Worm (Caenorhabditis elegans) whole organism, young adult: ENCODE measurements around the gene npr-12.

Experiments
- B0019.2 ChIP-seq: fragments of 200-800 bp; sonication (Bioruptor generic); conservative IDR thresholded peaks from 2 replicates; pipeline ENCODE4 v1.3.6; 2022; ENCODE audit warnings: missing genetic modification reagents, missing genetic modification characterization, missing compliant biosample characterization
- B0336.3 ChIP-seq: fragments of 200-800 bp; sonication (Bioruptor generic); IDR thresholded peaks from 2 replicates; pipeline ENCODE4 v1.3.6; 2022; ENCODE audit warnings: missing genetic modification characterization, missing compliant biosample characterization
- F10E7.11 ChIP-seq: sonication (generic microtip); optimal IDR thresholded peaks from 2 replicates; lab custom pipeline; 2017; ENCODE audit warnings: mild to moderate bottlenecking, missing genetic modification characterization, moderate library complexity, missing compliant biosample characterization
- F23B12.7 ChIP-seq: sonication (generic microtip); optimal IDR thresholded peaks from 2 replicates; lab custom pipeline; 2017; ENCODE audit warnings: missing genetic modification characterization, mild to moderate bottlenecking, missing compliant biosample characterization, antibody characterized with exemption, moderate library complexity; ENCODE audit not compliant: insufficient read depth
- F37B4.10 ChIP-seq: fragments of 200-800 bp; sonication (Bioruptor generic); IDR thresholded peaks from 2 replicates; pipeline ENCODE4 v1.3.6; 2022; ENCODE audit warnings: missing genetic modification characterization, missing compliant biosample characterization
- F49E8.2 ChIP-seq: sonication (generic microtip); optimal IDR thresholded peaks from 3 replicates; lab custom pipeline; 2017; ENCODE audit warnings: missing genetic modification characterization, mild to moderate bottlenecking, missing compliant biosample characterization, antibody characterized with exemption, moderate library complexity; ENCODE audit not compliant: insufficient read depth
- T26A5.8 ChIP-seq: sonication (generic microtip); optimal IDR thresholded peaks from 2 replicates; lab custom pipeline; 2016; ENCODE audit warnings: missing genetic modification characterization, missing compliant biosample characterization
- Y67H2A.10 ChIP-seq: fragments of 200-800 bp; sonication (Bioruptor generic); conservative IDR thresholded peaks from 2 replicates; pipeline ENCODE4 v1.3.6; 2022; ENCODE audit warnings: missing genetic modification reagents, missing genetic modification characterization, missing compliant biosample characterization
- Y79H2A.3 ChIP-seq: fragments of 200-800 bp; sonication (Bioruptor generic); conservative IDR thresholded peaks from 2 replicates; pipeline ENCODE4 v1.3.6; 2022; ENCODE audit warnings: missing genetic modification reagents, missing genetic modification characterization, missing compliant biosample characterization
- akir-1 ChIP-seq: fragments of 200-800 bp; sonication (Bioruptor generic); optimal IDR thresholded peaks from 2 replicates; lab custom pipeline; 2018; ENCODE audit warnings: mild to moderate bottlenecking, missing genetic modification characterization, moderate library complexity, missing compliant biosample characterization
- aptf-3 ChIP-seq: fragments of 200-800 bp; sonication (Bioruptor generic); IDR thresholded peaks from 2 replicates; pipeline ENCODE4 v1.3.6; 2022; ENCODE audit warnings: missing genetic modification characterization, missing compliant biosample characterization
- atf-7 ChIP-seq: sonication (generic microtip); optimal IDR thresholded peaks from 2 replicates; lab custom pipeline; 2017; ENCODE audit warnings: mild to moderate bottlenecking, missing genetic modification characterization, missing compliant biosample characterization
- athp-1 ChIP-seq: sonication (generic microtip); optimal IDR thresholded peaks from 2 replicates; lab custom pipeline; 2017; ENCODE audit warnings: mild to moderate bottlenecking, missing genetic modification characterization, missing compliant biosample characterization
- attf-3 ChIP-seq: fragments of 200-800 bp; sonication (Bioruptor generic); conservative IDR thresholded peaks from 2 replicates; pipeline ENCODE4 v1.3.6; 2022; ENCODE audit warnings: missing genetic modification reagents, missing genetic modification characterization, missing compliant biosample characterization
- attf-5 ChIP-seq: fragments of 200-800 bp; sonication (Bioruptor generic); optimal IDR thresholded peaks from 2 replicates; lab custom pipeline; 2018; ENCODE audit warnings: mild to moderate bottlenecking, missing genetic modification characterization, missing compliant biosample characterization
- ccch-3 ChIP-seq: fragments of 200-800 bp; sonication (Bioruptor generic); optimal IDR thresholded peaks from 2 replicates; lab custom pipeline; 2018; ENCODE audit warnings: mild to moderate bottlenecking, missing genetic modification characterization, missing compliant biosample characterization
- cebp-1 ChIP-seq, 2 experiments: fragments of 200-800 bp in 1 of 2; sonication (Bioruptor generic) in 1 of 2; sonication (generic microtip) in 1 of 2; IDR thresholded peaks in 1 of 2; optimal IDR thresholded peaks in 1 of 2; 2 replicates each; pipeline versions ENCODE4 v1.3.6 to Lab custom; 2017 to 2022; ENCODE audit warnings: missing compliant biosample characterization in 2 of 2, missing genetic modification characterization in 2 of 2, mild to moderate bottlenecking in 1 of 2, missing genetic modification reagents in 1 of 2, moderate library complexity in 1 of 2
- chd-7 ChIP-seq: sonication (generic microtip); optimal IDR thresholded peaks from 2 replicates; lab custom pipeline; 2016; ENCODE audit warnings: mild to moderate bottlenecking, missing genetic modification characterization, moderate library complexity, missing compliant biosample characterization
- efl-1 ChIP-seq: fragments of 150-350 bp; optimal IDR thresholded peaks from 2 replicates; lab custom pipeline; 2014; ENCODE audit warnings: missing biosample characterization, missing genetic modification reagents, missing genetic modification characterization
- egl-44 ChIP-seq: fragments of 200-800 bp; sonication (Bioruptor generic); IDR thresholded peaks from 2 replicates; pipeline ENCODE4 v1.3.6; 2022; ENCODE audit warnings: missing genetic modification reagents, missing genetic modification characterization, missing compliant biosample characterization
- ets-4 ChIP-seq: fragments of 200-800 bp; sonication (Bioruptor generic); optimal IDR thresholded peaks from 2 replicates; lab custom pipeline; 2018; ENCODE audit warnings: mild to moderate bottlenecking, missing genetic modification characterization, missing compliant biosample characterization
- fkh-3 ChIP-seq: sonication (generic microtip); optimal IDR thresholded peaks from 2 replicates; lab custom pipeline; 2016; ENCODE audit warnings: mild to moderate bottlenecking, missing genetic modification characterization, missing compliant biosample characterization
- gei-17 ChIP-seq: fragments of 200-800 bp; sonication (Bioruptor generic); optimal IDR thresholded peaks from 2 replicates; lab custom pipeline; 2018; ENCODE audit warnings: mild to moderate bottlenecking, missing genetic modification characterization, missing compliant biosample characterization
- him-1 ChIP-seq: sonication (generic microtip); optimal IDR thresholded peaks from 2 replicates; lab custom pipeline; 2016; ENCODE audit warnings: missing genotype, missing genetic modification reagents, missing genetic modification characterization, missing compliant biosample characterization
- hrde-1 ChIP-seq: sonication (generic microtip); optimal IDR thresholded peaks from 2 replicates; lab custom pipeline; 2016; ENCODE audit warnings: missing genetic modification characterization, mild to moderate bottlenecking, missing compliant biosample characterization, moderate library complexity, missing genotype, missing genetic modification reagents, borderline replicate concordance
- hsf-1 ChIP-seq: fragments of 200-800 bp; sonication (Bioruptor generic); IDR thresholded peaks from 2 replicates; pipeline ENCODE4 v1.3.6; 2022; ENCODE audit warnings: missing genetic modification reagents, missing genetic modification characterization, missing compliant biosample characterization
- let-526 ChIP-seq: fragments of 200-800 bp; sonication (Bioruptor generic); IDR thresholded peaks from 2 replicates; pipeline ENCODE4 v1.3.6; 2022; ENCODE audit warnings: missing genetic modification reagents, missing genetic modification characterization, missing compliant biosample characterization
- lin-35 ChIP-seq, 3 experiments: fragments of 150-350 bp in 2 of 3; sonication (generic microtip) in 1 of 3; optimal IDR thresholded peaks; 2 replicates each; lab custom pipeline; 2014 to 2018; ENCODE audit warnings: missing biosample characterization in 3 of 3, missing genetic modification characterization in 3 of 3, missing genetic modification reagents in 3 of 3
- lin-40 ChIP-seq: sonication (generic microtip); optimal IDR thresholded peaks from 2 replicates; lab custom pipeline; 2016; ENCODE audit warnings: missing genetic modification characterization, mild to moderate bottlenecking, missing compliant biosample characterization, missing genotype, missing genetic modification reagents
- lir-1 ChIP-seq: fragments of 200-800 bp; sonication (Bioruptor generic); conservative IDR thresholded peaks from 2 replicates; pipeline ENCODE4 v1.3.6; 2022; ENCODE audit warnings: missing genetic modification reagents, missing genetic modification characterization, missing compliant biosample characterization
- madf-8 ChIP-seq: fragments of 200-800 bp; sonication (Bioruptor generic); conservative IDR thresholded peaks from 2 replicates; pipeline ENCODE4 v1.3.6; 2022; ENCODE audit warnings: missing genetic modification reagents, missing genetic modification characterization, missing compliant biosample characterization
- mel-28 ChIP-seq: sonication (generic microtip); optimal IDR thresholded peaks from 2 replicates; lab custom pipeline; 2016; ENCODE audit warnings: borderline replicate concordance, mild to moderate bottlenecking, missing genetic modification characterization, missing compliant biosample characterization
- nfyb-1 ChIP-seq: fragments of 200-800 bp; sonication (Bioruptor generic); IDR thresholded peaks from 2 replicates; pipeline ENCODE4 v1.3.6; 2022; ENCODE audit warnings: missing genetic modification reagents, missing genetic modification characterization, missing compliant biosample characterization
- nhr-179 ChIP-seq: sonication (generic microtip); optimal IDR thresholded peaks from 2 replicates; lab custom pipeline; 2016; ENCODE audit warnings: mild to moderate bottlenecking, missing genetic modification characterization, missing compliant biosample characterization
- nhr-90 ChIP-seq: sonication (generic microtip); optimal IDR thresholded peaks from 2 replicates; lab custom pipeline; 2016; ENCODE audit warnings: missing genotype, mild to moderate bottlenecking, missing genetic modification characterization, missing compliant biosample characterization
- pbrm-1 ChIP-seq: fragments of 200-800 bp; sonication (Bioruptor generic); IDR thresholded peaks from 2 replicates; pipeline ENCODE4 v1.3.6; 2022; ENCODE audit warnings: missing genetic modification reagents, missing genetic modification characterization, missing compliant biosample characterization
- sdz-38 ChIP-seq: sonication (generic microtip); optimal IDR thresholded peaks from 2 replicates; lab custom pipeline; 2016; ENCODE audit warnings: missing genotype, missing genetic modification characterization, missing compliant biosample characterization
- sea-2 ChIP-seq: fragments of 200-800 bp; sonication (Bioruptor generic); IDR thresholded peaks from 2 replicates; pipeline ENCODE4 v1.3.6; 2022; ENCODE audit warnings: missing genetic modification characterization, missing compliant biosample characterization
- snpc-4 ChIP-seq, 5 experiments: fragments of 150-350 bp in 1 of 5; sonication (generic microtip) in 4 of 5; optimal IDR thresholded peaks; 2 replicates each; lab custom pipeline; 2014 to 2018; ENCODE audit warnings: missing genetic modification characterization in 5 of 5, missing biosample characterization in 3 of 5, antibody characterized with exemption in 2 of 5, mild to moderate bottlenecking in 2 of 5, missing compliant biosample characterization in 2 of 5, missing genotype in 2 of 5, moderate library complexity in 2 of 5, missing genetic modification reagents in 1 of 5
- sptf-2 ChIP-seq: fragments of 200-800 bp; sonication (Bioruptor generic); optimal IDR thresholded peaks from 2 replicates; lab custom pipeline; 2018; ENCODE audit warnings: mild to moderate bottlenecking, missing genetic modification characterization, missing compliant biosample characterization
- tlf-1 ChIP-seq: fragments of 200-800 bp; sonication (Bioruptor generic); optimal IDR thresholded peaks from 2 replicates; lab custom pipeline; 2018; ENCODE audit warnings: mild to moderate bottlenecking, missing genetic modification characterization, missing compliant biosample characterization
- unc-130 ChIP-seq: sonication (generic microtip); optimal IDR thresholded peaks from 2 replicates; lab custom pipeline; 2016; ENCODE audit warnings: missing genetic modification reagents, missing genetic modification characterization, missing compliant biosample characterization
- zfh-2 ChIP-seq: fragments of 200-800 bp; sonication (Bioruptor generic); conservative IDR thresholded peaks from 2 replicates; pipeline ENCODE4 v1.3.6; 2022; ENCODE audit warnings: missing genetic modification reagents, missing genetic modification characterization, missing compliant biosample characterization
- zim-3 ChIP-seq: sonication (generic microtip); optimal IDR thresholded peaks from 2 replicates; lab custom pipeline; 2017; ENCODE audit warnings: mild to moderate bottlenecking, missing genetic modification characterization, moderate library complexity, missing compliant biosample characterization
- ztf-26 ChIP-seq: sonication (generic microtip); optimal IDR thresholded peaks from 2 replicates; lab custom pipeline; 2017; ENCODE audit warnings: missing genetic modification characterization, missing compliant biosample characterization
- ztf-28 ChIP-seq: fragments of 200-800 bp; sonication (Bioruptor generic); IDR thresholded peaks from 2 replicates; pipeline ENCODE4 v1.3.6; 2022; ENCODE audit warnings: missing genetic modification reagents, missing genetic modification characterization, missing compliant biosample characterization
- ztf-3 ChIP-seq: fragments of 200-800 bp; sonication (Bioruptor generic); optimal IDR thresholded peaks from 2 replicates; lab custom pipeline; 2018; ENCODE audit warnings: mild to moderate bottlenecking, missing genetic modification characterization, missing compliant biosample characterization

Gene npr-12

DNA sequence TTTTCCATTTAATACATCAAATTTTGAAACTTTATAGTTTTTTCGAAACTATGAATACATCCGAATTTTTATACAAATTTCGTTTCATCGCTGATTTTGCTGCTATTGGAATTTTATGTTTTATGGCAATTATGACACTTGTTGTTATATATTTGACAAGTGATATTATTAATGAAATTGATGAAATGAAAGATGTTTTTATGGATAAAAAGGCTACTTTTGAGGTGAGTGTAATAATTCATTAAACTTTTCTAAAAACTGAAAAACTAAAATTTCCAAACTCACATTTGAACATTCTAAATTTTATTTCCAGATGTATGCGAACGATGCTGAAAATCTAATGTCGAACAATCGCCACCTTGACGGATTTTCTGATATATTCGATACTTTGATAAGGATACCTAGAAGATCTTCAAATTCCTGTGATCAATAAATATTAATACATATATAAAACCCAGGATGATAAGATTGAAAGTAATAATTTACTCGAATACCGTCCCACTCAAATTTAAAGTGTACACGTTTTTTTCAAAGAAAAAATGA lies 31.4 kb downstream of the npr-12 start, which contains the start of the genes T22D1.17 and T22D1.8 (continued):
- TF ChIP-seq snpc-4 (GFP tag; optimal IDR thresholded peaks at IDR 0.05; lab: Kevin White, UChicago) (no peak), snpc-4 (tag; optimal IDR thresholded peaks at IDR 0.05; lab: Kevin White, UChicago) (peak in 1 of 4 experiments; percentile 60), B0019.2 (GFP tag; lab: Robert Waterston, UW) (no peak), mel-28 (tag; lab: Kevin White, UChicago) (no peak), attf-3 (GFP tag; lab: Robert Waterston, UW) (no peak), nhr-179 (tag; lab: Kevin White, UChicago) (no peak), efl-1 (no peak), hsf-1 (GFP tag; lab: Robert Waterston, UW) (peak; percentile 66), ztf-26 (tag; lab: Kevin White, UChicago) (no peak), ccch-3 (GFP tag; lab: Kevin White, UChicago) (no peak), madf-8 (GFP tag; lab: Robert Waterston, UW) (no peak; the same call in 1 of the 2 replicates), B0336.3 (peak; percentile 10; the same call in 1 of the 2 replicates), athp-1 (tag; lab: Kevin White, UChicago) (no peak), tlf-1 (GFP tag; lab: Kevin White, UChicago) (peak; percentile 33), sdz-38 (tag; lab: Kevin White, UChicago) (no peak), F49E8.2 (tag; lab: Kevin White, UChicago) (peak; percentile 70), aptf-3 (GFP tag; lab: Robert Waterston, UW) (no peak), let-526 (GFP tag; lab: Robert Waterston, UW) (no peak), ets-4 (no peak), gei-17 (no peak), fkh-3 (tag; lab: Kevin White, UChicago) (no peak), egl-44 (no peak), F10E7.11 (no peak), cebp-1 (GFP tag; IDR thresholded peaks at IDR 0.05; lab: Robert Waterston, UW) (no peak), cebp-1 (tag; optimal IDR thresholded peaks at IDR 0.05; lab: Kevin White, UChicago) (peak; percentile 39), nhr-90 (tag; lab: Kevin White, UChicago) (no peak), Y67H2A.10 (GFP tag; lab: Robert Waterston, UW) (no peak), Y79H2A.3 (GFP tag; lab: Robert Waterston, UW) (no peak), F23B12.7 (tag; lab: Kevin White, UChicago) (no peak), lin-40 (tag; lab: Kevin White, UChicago) (no peak), ztf-28 (GFP tag; lab: Robert Waterston, UW) (no peak), pbrm-1 (peak; percentile 59; the same call in 1 of the 2 replicates), atf-7 (tag; lab: Kevin White, UChicago) (peak; percentile 9), lin-35 (GFP tag; optimal IDR thresholded peaks at IDR 0.05; lab: Kevin White, UChicago) (peak in 1 of 3 experiments; percentile 10), zfh-2 (GFP tag; lab: Robert Waterston, UW) (no peak), sea-2 (GFP tag; lab: Robert Waterston, UW) (no peak), unc-130 (GFP tag; lab: Kevin White, UChicago) (peak; percentile 14), lir-1 (GFP tag; lab: Robert Waterston, UW) (no peak), zim-3 (tag; lab: Kevin White, UChicago) (no peak), F37B4.10 (no peak), akir-1 (GFP tag; lab: Kevin White, UChicago) (no peak), hrde-1 (peak; percentile 63), him-1 (tag; lab: Kevin White, UChicago) (no peak), sptf-2 (no peak), T26A5.8 (tag; lab: Kevin White, UChicago) (no peak), nfyb-1 (GFP tag; lab: Robert Waterston, UW) (peak; percentile 71), attf-5 (no peak), ztf-3 (no peak), chd-7 (no peak)
